Fruit fly (Drosophila melanogaster) whole organism, embryonic: Measurements from ENCODE around the gene Cyp4d1.
A peak's percentile ranks its signal among the peaks of the same experiment; 100 is the strongest.

ENCODE experiments used
- Atf-2 ChIP-seq: fragments of 200-800 bp; sonication (Bioruptor generic); optimal IDR thresholded peaks from 2 replicates; lab custom pipeline; 2016; ENCODE audit warnings: missing biosample characterization, missing genetic modification characterization
- Atf6 ChIP-seq: fragments of 200-800 bp; sonication (Bioruptor generic); IDR thresholded peaks from 2 replicates; pipeline ENCODE4 v1.3.6; 2022; ENCODE audit warnings: missing biosample characterization, missing genetic modification characterization
- B-H1 ChIP-seq: fragments of 200-800 bp; sonication (Bioruptor generic); IDR thresholded peaks from 3 replicates; pipeline ENCODE4 v1.3.6; 2022; ENCODE audit warnings: missing biosample characterization, missing genetic modification characterization
- Bgb ChIP-seq: fragments of 200-800 bp; sonication (Bioruptor generic); IDR thresholded peaks from 2 replicates; pipeline ENCODE4 v1.3.6; 2022; ENCODE audit warnings: missing biosample characterization, missing genetic modification characterization; ENCODE audit not compliant: partially characterized antibody
- CG10209 ChIP-seq: fragments of 200-800 bp; sonication (Bioruptor generic); optimal IDR thresholded peaks from 3 replicates; lab custom pipeline; 2017; ENCODE audit warnings: missing biosample characterization, mild to moderate bottlenecking, missing genetic modification characterization, missing genetic modification reagents
- CG10321 ChIP-seq: fragments of 200-800 bp; sonication (Bioruptor generic); IDR thresholded peaks from 2 replicates; pipeline ENCODE4 v1.3.6; 2022; ENCODE audit warnings: missing biosample characterization, missing genetic modification characterization
- CG11247 ChIP-seq: fragments of 200-800 bp; sonication (Bioruptor generic); IDR thresholded peaks from 2 replicates; pipeline ENCODE4 v1.3.6; 2022; ENCODE audit warnings: missing biosample characterization, missing genetic modification characterization
- CG11723 ChIP-seq: fragments of 200-800 bp; sonication (Bioruptor generic); optimal IDR thresholded peaks from 2 replicates; lab custom pipeline; 2017; ENCODE audit warnings: missing biosample characterization, mild to moderate bottlenecking, missing genetic modification characterization
- CG15479 ChIP-seq: fragments of 200-800 bp; sonication (Bioruptor generic); optimal IDR thresholded peaks from 3 replicates; lab custom pipeline; 2019; ENCODE audit warnings: missing biosample characterization, mild to moderate bottlenecking, missing genetic modification characterization, moderate library complexity
- CG17912 ChIP-seq: fragments of 200-800 bp; sonication (Bioruptor generic); optimal IDR thresholded peaks from 2 replicates; lab custom pipeline; 2018; ENCODE audit warnings: missing biosample characterization, mild to moderate bottlenecking, missing genetic modification characterization
- CG1832 ChIP-seq: fragments of 200-800 bp; sonication (Bioruptor generic); optimal IDR thresholded peaks from 2 replicates; lab custom pipeline; 2017; ENCODE audit warnings: missing biosample characterization, mild to moderate bottlenecking, missing genetic modification characterization, inconsistent platforms
- CG31365 ChIP-seq: fragments of 200-800 bp; sonication (Bioruptor generic); optimal IDR thresholded peaks from 2 replicates; lab custom pipeline; 2018; ENCODE audit warnings: missing biosample characterization, mild to moderate bottlenecking, missing genetic modification characterization
- CG32767 ChIP-seq: fragments of 200-800 bp; sonication (Bioruptor generic); IDR thresholded peaks from 2 replicates; pipeline ENCODE4 v1.3.6; 2022; ENCODE audit warnings: missing biosample characterization, missing genetic modification characterization
- CG33213 ChIP-seq: fragments of 200-800 bp; sonication (Bioruptor generic); optimal IDR thresholded peaks from 3 replicates; lab custom pipeline; 2016; ENCODE audit warnings: missing biosample characterization, missing genetic modification characterization
- CG3838 ChIP-seq: fragments of 200-800 bp; sonication (Bioruptor generic); optimal IDR thresholded peaks from 3 replicates; lab custom pipeline; 2016; ENCODE audit warnings: missing biosample characterization, missing genetic modification characterization
- CG4854 ChIP-seq: fragments of 200-800 bp; sonication (Bioruptor generic); optimal IDR thresholded peaks from 2 replicates; lab custom pipeline; 2016; ENCODE audit warnings: missing biosample characterization, missing genetic modification characterization, inconsistent platforms
- CG6689 ChIP-seq: fragments of 200-800 bp; sonication (Bioruptor generic); IDR thresholded peaks from 2 replicates; pipeline ENCODE4 v1.3.6; 2022; ENCODE audit warnings: missing biosample characterization, missing genetic modification characterization
- CG8290 ChIP-seq, 3 experiments: fragments of 200-800 bp; sonication (Bioruptor generic); optimal IDR thresholded peaks; 2 replicates each; lab custom pipeline; 2016 to 2019; ENCODE audit warnings: missing biosample characterization in 3 of 3, missing genetic modification characterization in 3 of 3, mild to moderate bottlenecking in 2 of 3, moderate library complexity in 1 of 3
- CG8359 ChIP-seq: fragments of 200-800 bp; sonication (Bioruptor generic); optimal IDR thresholded peaks from 2 replicates; lab custom pipeline; 2017; ENCODE audit warnings: missing biosample characterization, mild to moderate bottlenecking, missing genetic modification characterization, borderline replicate concordance
- Dfd ChIP-seq, 2 experiments: fragments of >200 bp; optimal IDR thresholded peaks; 2 replicates each; lab custom pipeline; 2017; ENCODE audit warnings: missing biosample characterization in 2 of 2, missing genetic modification characterization in 2 of 2
- HmgD ChIP-seq: fragments of 200-800 bp; sonication (Bioruptor generic); optimal IDR thresholded peaks from 3 replicates; lab custom pipeline; 2016; ENCODE audit warnings: missing biosample characterization, missing genetic modification characterization
- Jarid2 ChIP-seq: fragments of 200-800 bp; sonication (Bioruptor generic); optimal IDR thresholded peaks from 3 replicates; lab custom pipeline; 2017; ENCODE audit warnings: mild to moderate bottlenecking, missing biosample characterization, missing genetic modification reagents, missing genetic modification characterization
- Lpt ChIP-seq: fragments of >200 bp; optimal IDR thresholded peaks from 2 replicates; lab custom pipeline; 2018; ENCODE audit warnings: missing biosample characterization, missing genetic modification characterization
- MTF-1 ChIP-seq: fragments of 200-800 bp; sonication (Bioruptor generic); optimal IDR thresholded peaks from 2 replicates; lab custom pipeline; 2018; ENCODE audit warnings: missing biosample characterization, mild to moderate bottlenecking, missing genetic modification characterization, borderline replicate concordance
- Mrtf ChIP-seq: fragments of 200-800 bp; sonication (Bioruptor generic); IDR thresholded peaks from 3 replicates; pipeline ENCODE4 v1.3.6; 2022; ENCODE audit warnings: missing biosample characterization, missing genetic modification characterization
- Optix ChIP-seq: fragments of 200-800 bp; sonication (Bioruptor generic); IDR thresholded peaks from 3 replicates; pipeline ENCODE4 v1.3.6; 2022; ENCODE audit warnings: missing biosample characterization, missing genetic modification characterization
- Pdp1 ChIP-seq, 2 experiments: fragments of 200-800 bp; sonication (Bioruptor generic); optimal IDR thresholded peaks; 3 replicates each; lab custom pipeline; 2016; ENCODE audit warnings: missing biosample characterization in 2 of 2, missing genetic modification characterization in 2 of 2, mild to moderate bottlenecking in 1 of 2, moderate library complexity in 1 of 2
- Rx ChIP-seq: fragments of 200-800 bp; sonication (Bioruptor generic); IDR thresholded peaks from 2 replicates; pipeline ENCODE4 v1.3.6; 2022; ENCODE audit warnings: missing biosample characterization, missing genetic modification characterization
- Scr ChIP-seq: fragments of 200-800 bp; sonication (Bioruptor generic); IDR thresholded peaks from 2 replicates; pipeline ENCODE4 v1.3.6; 2022; ENCODE audit warnings: missing biosample characterization, missing genetic modification characterization; ENCODE audit not compliant: partially characterized antibody
- Sin3A ChIP-seq: fragments of >200 bp; optimal IDR thresholded peaks from 2 replicates; lab custom pipeline; 2018
- crp ChIP-seq, 2 experiments: fragments of 200-800 bp; sonication (Bioruptor generic); optimal IDR thresholded peaks; 2 replicates in 1 of 2; 3 replicates in 1 of 2; lab custom pipeline; 2017; ENCODE audit warnings: missing biosample characterization in 2 of 2, missing genetic modification characterization in 2 of 2, mild to moderate bottlenecking in 1 of 2, moderate library complexity in 1 of 2
- danr ChIP-seq: fragments of 200-800 bp; sonication (Bioruptor generic); IDR thresholded peaks from 2 replicates; pipeline ENCODE4 v1.3.6; 2022; ENCODE audit warnings: missing biosample characterization, missing genetic modification characterization
- eve ChIP-seq, 2 experiments: fragments of >200 bp; optimal IDR thresholded peaks; 2 replicates each; lab custom pipeline; 2017; ENCODE audit warnings: missing biosample characterization in 2 of 2, missing genetic modification characterization in 2 of 2
- gcm2 ChIP-seq: fragments of 200-800 bp; sonication (Bioruptor generic); optimal IDR thresholded peaks from 2 replicates; lab custom pipeline; 2016; ENCODE audit warnings: missing biosample characterization, missing genetic modification characterization
- gem ChIP-seq: fragments of 200-800 bp; sonication (Bioruptor generic); optimal IDR thresholded peaks from 2 replicates; lab custom pipeline; 2019; ENCODE audit warnings: missing biosample characterization, mild to moderate bottlenecking, missing genetic modification characterization, moderate library complexity
- grau ChIP-seq: fragments of 200-800 bp; optimal IDR thresholded peaks from 3 replicates; lab custom pipeline; 2019; ENCODE audit warnings: missing biosample characterization, mild to moderate bottlenecking, missing genetic modification characterization, moderate library complexity
- inv ChIP-seq: fragments of 200-800 bp; sonication (Bioruptor generic); IDR thresholded peaks from 2 replicates; pipeline ENCODE4 v1.3.6; 2022; ENCODE audit warnings: missing biosample characterization, missing genetic modification characterization; ENCODE audit not compliant: partially characterized antibody
- lilli ChIP-seq: fragments of 200-800 bp; sonication (Bioruptor generic); optimal IDR thresholded peaks from 3 replicates; lab custom pipeline; 2016; ENCODE audit warnings: missing biosample characterization, missing genetic modification characterization
- peb ChIP-seq: fragments of 200-800 bp; sonication (Bioruptor generic); IDR thresholded peaks from 2 replicates; pipeline ENCODE4 v1.3.6; 2022; ENCODE audit warnings: missing biosample characterization, missing genetic modification characterization
- ranshi ChIP-seq: fragments of 200-800 bp; sonication (Bioruptor generic); IDR thresholded peaks from 2 replicates; pipeline ENCODE4 v1.3.6; 2022; ENCODE audit warnings: missing biosample characterization, missing genetic modification characterization
- tap ChIP-seq: fragments of 200-800 bp; optimal IDR thresholded peaks from 3 replicates; lab custom pipeline; 2019; ENCODE audit warnings: missing biosample characterization, mild to moderate bottlenecking, missing genetic modification characterization, moderate library complexity
- trem ChIP-seq: fragments of 200-800 bp; optimal IDR thresholded peaks from 3 replicates; lab custom pipeline; 2019; ENCODE audit warnings: missing biosample characterization, mild to moderate bottlenecking, missing genetic modification characterization, moderate library complexity
- vfl ChIP-seq: fragments of 200-800 bp; sonication (Bioruptor generic); optimal IDR thresholded peaks from 2 replicates; lab custom pipeline; 2016; ENCODE audit warnings: missing biosample characterization, missing genetic modification characterization
- wdn ChIP-seq: fragments of 200-800 bp; sonication (Bioruptor generic); IDR thresholded peaks from 2 replicates; pipeline ENCODE4 v1.3.6; 2022; ENCODE audit warnings: missing biosample characterization, missing genetic modification characterization

The Cyp4d1 gene

DNA sequence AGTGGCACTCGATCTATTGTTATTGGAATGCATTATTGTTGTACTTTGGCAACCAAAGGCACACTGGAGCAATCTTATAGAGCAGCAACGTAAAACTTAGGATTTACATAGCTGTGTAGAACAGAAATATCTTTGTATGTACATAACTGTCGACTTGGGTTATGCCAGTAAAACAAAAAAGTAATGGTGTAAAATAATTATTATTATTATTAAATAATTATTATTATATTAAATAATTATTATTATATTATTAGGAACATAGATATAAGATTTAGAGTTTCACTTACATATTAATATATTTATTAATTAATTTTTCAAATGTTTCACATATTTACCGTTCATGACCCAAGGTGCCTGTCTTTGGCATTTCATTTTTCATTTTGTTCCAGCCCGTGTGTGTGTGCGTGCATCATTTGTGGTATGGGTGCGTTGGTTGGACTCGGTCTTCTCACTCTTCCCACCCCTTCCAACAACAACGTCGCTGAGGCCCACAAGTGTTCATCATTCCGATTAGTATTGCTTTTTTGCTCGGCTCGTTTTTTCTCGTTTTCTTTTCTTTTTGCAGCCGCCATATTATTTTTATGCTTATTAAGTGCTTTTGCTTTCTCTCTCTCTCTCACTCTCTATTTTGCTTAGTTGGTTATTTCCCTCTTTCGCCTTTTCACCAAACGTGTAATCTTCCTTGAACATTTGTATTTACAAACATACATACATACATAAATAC lies 37.9 kb downstream of the Cyp4d1 start (continued):
- TF ChIP-seq Scr (GFP tag; lab: Robert Waterston, UW) (0 out of 2 replicates have a peak, but pooled peaks have one; percentile 16), CG3838 (peak; percentile 57)
- TF ChIP-seq, all 482 proteins: peak for 419

dm6 chrX:2123013-2123964 lies 38.7 kb downstream of the Cyp4d1 start, which contains the start of gene ph-d:
TSS of gene ph-d (minus strand) at chrX:2123286.
- TF ChIP-seq CG11723 (peak; percentile 55), wdn (GFP tag; lab: Robert Waterston, UW) (0 out of 2 replicates have a peak, but pooled peaks have one; percentile 5), Bgb (peak; percentile 46; the same call in 1 of the 2 replicates), CG6689 (GFP tag; lab: Robert Waterston, UW) (0 out of 2 replicates have a peak, but pooled peaks have one; percentile 26), crp (GFP tag; optimal IDR thresholded peaks at IDR 0.05; lab: Kevin White, UChicago) (peak in 1 of 2 experiments; percentile 8), Rx (GFP tag; lab: Robert Waterston, UW) (peak; percentile 19; the same call in 1 of the 2 replicates), CG10321 (peak; percentile 98), HmgD (GFP tag; lab: Kevin White, UChicago) (peak; percentile 58), Dfd (GFP tag; optimal IDR thresholded peaks at IDR 0.05; lab: Kevin White, UChicago) (no peak), grau (tag; lab: Kevin White, UChicago) (peak; percentile 42), vfl (peak; percentile 1), gcm2 (GFP tag; lab: Kevin White, UChicago) (no peak), Optix (peak; percentile 16; the same call in 1 of the 3 replicates), CG10209 (GFP tag; lab: Kevin White, UChicago) (peak; percentile 55), CG1832 (GFP tag; lab: Kevin White, UChicago) (peak; percentile 98), peb (GFP tag; lab: Robert Waterston, UW) (no peak), CG32767 (GFP tag; lab: Robert Waterston, UW) (peak; percentile 99), CG4854 (GFP tag; lab: Kevin White, UChicago) (peak; percentile 14), Jarid2 (peak; percentile 91), Lpt (GFP tag; lab: Kevin White, UChicago) (peak; percentile 87), trem (peak; percentile 40), CG15479 (GFP tag; lab: Kevin White, UChicago) (peak; percentile 69), ranshi (GFP tag; lab: Robert Waterston, UW) (no peak), CG31365 (tag; lab: Kevin White, UChicago) (no peak), CG33213 (GFP tag; lab: Kevin White, UChicago) (peak; percentile 27), MTF-1 (peak; percentile 70), CG8359 (GFP tag; lab: Kevin White, UChicago) (peak; percentile 18), CG11247 (peak; percentile 8; the same call in 1 of the 2 replicates), Pdp1 (GFP tag; optimal IDR thresholded peaks at IDR 0.05; lab: Kevin White, UChicago) (peak in 1 of 2 experiments; percentile 27), eve (GFP tag; optimal IDR thresholded peaks at IDR 0.05; lab: Kevin White, UChicago) (no peak), B-H1 (GFP tag; lab: Robert Waterston, UW) (peak; percentile 10; the same call in 1 of the 3 replicates), tap (tag; lab: Kevin White, UChicago) (peak; percentile 18), danr (GFP tag; lab: Robert Waterston, UW) (no peak), CG17912 (no peak), Atf6 (peak; percentile 43), inv (no peak; the same call in 1 of the 2 replicates), CG8290 (GFP tag; optimal IDR thresholded peaks at IDR 0.05; lab: Kevin White, UChicago) (no peak), CG8290 (tag; optimal IDR thresholded peaks at IDR 0.05; lab: Kevin White, UChicago) (peak in 1 of 2 experiments; percentile 69), Sin3A (lab: Kevin White, UChicago) (no peak), Atf-2 (GFP tag; lab: Kevin White, UChicago) (no peak), lilli (GFP tag; lab: Kevin White, UChicago) (peak; percentile 52), gem (tag; lab: Kevin White, UChicago) (peak; percentile 74), Mrtf (no peak; the same call in 2 of the 3 replicates)
